Worm (Caenorhabditis elegans) whole organism, L1 larva: ENCODE results near the gene lgc-37.

Source experiments
- C04F5.9 ChIP-seq: sonication (generic microtip); optimal IDR thresholded peaks from 2 replicates; lab custom pipeline; 2016; ENCODE audit warnings: missing genetic modification characterization, missing compliant biosample characterization
- C34B4.2 ChIP-seq: sonication (generic microtip); optimal IDR thresholded peaks from 2 replicates; lab custom pipeline; 2017; ENCODE audit warnings: mild to moderate bottlenecking, missing genetic modification characterization, missing compliant biosample characterization
- F16B12.6 ChIP-seq: fragments of 150-350 bp; optimal IDR thresholded peaks from 2 replicates; lab custom pipeline; 2014; ENCODE audit warnings: missing biosample characterization, missing genetic modification characterization
- Y116A8C.19 ChIP-seq: sonication (generic microtip); optimal IDR thresholded peaks from 2 replicates; lab custom pipeline; 2016; ENCODE audit warnings: missing compliant biosample characterization, missing genetic modification characterization, borderline replicate concordance
- aha-1 ChIP-seq: fragments of 150-350 bp; optimal IDR thresholded peaks from 2 replicates; lab custom pipeline; 2014; ENCODE audit warnings: missing biosample characterization, missing genetic modification characterization
- blmp-1 ChIP-seq: fragments of 150-350 bp; optimal IDR thresholded peaks from 2 replicates; lab custom pipeline; 2014; ENCODE audit warnings: missing biosample characterization, missing genetic modification characterization
- ceh-63 ChIP-seq: fragments of 200-800 bp; sonication (Bioruptor generic); optimal IDR thresholded peaks from 2 replicates; lab custom pipeline; 2018; ENCODE audit warnings: mild to moderate bottlenecking, missing genetic modification characterization, missing compliant biosample characterization
- ceh-90 ChIP-seq: sonication (generic microtip); optimal IDR thresholded peaks from 2 replicates; lab custom pipeline; 2016; ENCODE audit warnings: missing genetic modification characterization, missing compliant biosample characterization
- ces-1 ChIP-seq: fragments of 150-350 bp; optimal IDR thresholded peaks from 2 replicates; lab custom pipeline; 2014; ENCODE audit warnings: missing biosample characterization, missing genetic modification reagents, missing genetic modification characterization
- dpl-1 ChIP-seq, 3 experiments: fragments of 150-350 bp in 2 of 3; sonication (generic microtip) in 1 of 3; optimal IDR thresholded peaks; 2 replicates each; lab custom pipeline; 2014 to 2017; ENCODE audit warnings: missing biosample characterization in 3 of 3, missing genetic modification characterization in 3 of 3, missing genetic modification reagents in 3 of 3
- dsc-1 ChIP-seq: sonication (generic microtip); optimal IDR thresholded peaks from 2 replicates; lab custom pipeline; 2016; ENCODE audit warnings: mild to moderate bottlenecking, missing genetic modification characterization, missing compliant biosample characterization
- efl-1 ChIP-seq, 4 experiments: fragments of 150-350 bp; optimal IDR thresholded peaks in 3 of 4; peaks in 1 of 4; 1 replicate in 1 of 4; 2 replicates in 3 of 4; lab custom pipeline; 2014; ENCODE audit warnings: missing biosample characterization in 2 of 4, missing genetic modification characterization in 2 of 4, missing genetic modification reagents in 2 of 4
- efl-3 ChIP-seq: fragments of 200-800 bp; sonication (Bioruptor generic); optimal IDR thresholded peaks from 2 replicates; lab custom pipeline; 2018; ENCODE audit warnings: mild to moderate bottlenecking, missing genetic modification characterization, missing compliant biosample characterization
- ets-5 ChIP-seq: fragments of 200-800 bp; sonication (Bioruptor generic); IDR thresholded peaks from 2 replicates; pipeline ENCODE4 v1.3.6; 2022; ENCODE audit warnings: missing genetic modification characterization, missing compliant biosample characterization
- fkh-10 ChIP-seq: sonication (generic microtip); optimal IDR thresholded peaks from 2 replicates; lab custom pipeline; 2017; ENCODE audit warnings: missing biosample characterization, missing genetic modification reagents, missing genetic modification characterization
- fkh-4 ChIP-seq: sonication (generic microtip); optimal IDR thresholded peaks from 2 replicates; lab custom pipeline; 2016; ENCODE audit warnings: missing compliant biosample characterization, missing genetic modification characterization, borderline replicate concordance
- fos-1 ChIP-seq: fragments of 150-350 bp; optimal IDR thresholded peaks from 2 replicates; lab custom pipeline; 2014; ENCODE audit warnings: missing biosample characterization, missing genetic modification characterization
- hlh-17 ChIP-seq: fragments of 200-800 bp; sonication (Bioruptor generic); optimal IDR thresholded peaks from 2 replicates; lab custom pipeline; 2018; ENCODE audit warnings: missing genetic modification characterization, mild to moderate bottlenecking, missing compliant biosample characterization, moderate library complexity, borderline replicate concordance
- irx-1 ChIP-seq: sonication (generic microtip); optimal IDR thresholded peaks from 2 replicates; lab custom pipeline; 2016; ENCODE audit warnings: missing genetic modification characterization, missing compliant biosample characterization
- jun-1 ChIP-seq: fragments of 150-350 bp; optimal IDR thresholded peaks from 2 replicates; lab custom pipeline; 2014; ENCODE audit warnings: missing biosample characterization, missing genetic modification reagents, missing genetic modification characterization
- lin-14 ChIP-seq: fragments of 200-800 bp; sonication (Bioruptor generic); optimal IDR thresholded peaks from 2 replicates; lab custom pipeline; 2018; ENCODE audit warnings: mild to moderate bottlenecking, missing genetic modification characterization, moderate library complexity, missing compliant biosample characterization
- lin-35 ChIP-seq, 2 experiments: fragments of 150-350 bp; optimal IDR thresholded peaks; 2 replicates each; lab custom pipeline; 2014; ENCODE audit warnings: missing biosample characterization in 2 of 2, missing genetic modification characterization in 2 of 2, missing genetic modification reagents in 2 of 2
- lin-39 ChIP-seq: fragments of 150-350 bp; optimal IDR thresholded peaks from 2 replicates; lab custom pipeline; 2014; ENCODE audit warnings: missing biosample characterization, missing genetic modification reagents, missing genetic modification characterization
- lir-3 ChIP-seq: sonication (generic microtip); optimal IDR thresholded peaks from 2 replicates; lab custom pipeline; 2016; ENCODE audit warnings: mild to moderate bottlenecking, missing genetic modification characterization, moderate library complexity, missing compliant biosample characterization; ENCODE audit not compliant: poor library complexity
- lsy-2 ChIP-seq, 2 experiments: fragments of 150-350 bp; optimal IDR thresholded peaks; 2 replicates each; lab custom pipeline; 2014; ENCODE audit warnings: missing biosample characterization in 2 of 2, missing genetic modification characterization in 2 of 2
- mdl-1 ChIP-seq, 2 experiments: fragments of 150-350 bp; optimal IDR thresholded peaks; 2 replicates each; lab custom pipeline; 2014 to 2017; ENCODE audit warnings: missing biosample characterization in 2 of 2, missing genetic modification characterization in 2 of 2, inconsistent platforms in 1 of 2
- nhr-11 ChIP-seq: fragments of 150-350 bp; optimal IDR thresholded peaks from 2 replicates; lab custom pipeline; 2014; ENCODE audit warnings: missing biosample characterization, missing genetic modification characterization
- nhr-12 ChIP-seq: sonication (generic microtip); optimal IDR thresholded peaks from 2 replicates; lab custom pipeline; 2017; ENCODE audit warnings: missing biosample characterization, missing genetic modification characterization
- nhr-19 ChIP-seq: fragments of 200-800 bp; sonication (Bioruptor generic); conservative IDR thresholded peaks from 2 replicates; pipeline ENCODE4 v1.3.6; 2022; ENCODE audit warnings: missing genetic modification characterization, missing compliant biosample characterization
- nhr-20 ChIP-seq: sonication (generic microtip); optimal IDR thresholded peaks from 2 replicates; lab custom pipeline; 2016; ENCODE audit warnings: mild to moderate bottlenecking, missing genetic modification characterization, missing compliant biosample characterization
- nhr-237 ChIP-seq: fragments of 150-350 bp; optimal IDR thresholded peaks from 2 replicates; lab custom pipeline; 2014; ENCODE audit warnings: missing biosample characterization, missing genetic modification characterization
- nhr-71 ChIP-seq: sonication (generic microtip); optimal IDR thresholded peaks from 2 replicates; lab custom pipeline; 2016; ENCODE audit warnings: mild to moderate bottlenecking, missing genetic modification characterization, moderate library complexity, missing compliant biosample characterization
- nhr-77 ChIP-seq: fragments of 150-350 bp; optimal IDR thresholded peaks from 2 replicates; lab custom pipeline; 2014; ENCODE audit warnings: missing biosample characterization, missing genetic modification characterization
- nhr-84 ChIP-seq: sonication (generic microtip); optimal IDR thresholded peaks from 2 replicates; lab custom pipeline; 2017; ENCODE audit warnings: missing biosample characterization, missing genetic modification characterization
- nhr-85 ChIP-seq: sonication (generic microtip); peaks from one replicate; lab custom pipeline; 2016; ENCODE audit warnings: missing genetic modification characterization, inconsistent platforms, missing compliant biosample characterization
- nhr-90 ChIP-seq: sonication (generic microtip); optimal IDR thresholded peaks from 2 replicates; lab custom pipeline; 2016; ENCODE audit warnings: mild to moderate bottlenecking, missing genetic modification characterization, missing compliant biosample characterization; ENCODE audit not compliant: poor library complexity
- pag-3 ChIP-seq: sonication (generic microtip); optimal IDR thresholded peaks from 2 replicates; lab custom pipeline; 2017; ENCODE audit warnings: missing genetic modification characterization, mild to moderate bottlenecking, missing compliant biosample characterization, antibody characterized with exemption, borderline replicate concordance; ENCODE audit not compliant: insufficient read depth
- pax-3 ChIP-seq: fragments of 200-800 bp; sonication (Bioruptor generic); optimal IDR thresholded peaks from 2 replicates; lab custom pipeline; 2018; ENCODE audit warnings: mild to moderate bottlenecking, missing genetic modification characterization, moderate library complexity, missing compliant biosample characterization
- rnt-1 ChIP-seq: sonication (generic microtip); optimal IDR thresholded peaks from 2 replicates; lab custom pipeline; 2016; ENCODE audit warnings: mild to moderate bottlenecking, missing genetic modification characterization, moderate library complexity, missing compliant biosample characterization
- snpc-4 ChIP-seq: fragments of 150-350 bp; optimal IDR thresholded peaks from 2 replicates; lab custom pipeline; 2014; ENCODE audit warnings: missing biosample characterization, missing genetic modification characterization
- snu-23 ChIP-seq: sonication (generic microtip); optimal IDR thresholded peaks from 2 replicates; lab custom pipeline; 2016; ENCODE audit warnings: missing genetic modification characterization, missing compliant biosample characterization
- swsn-7 ChIP-seq: sonication (generic microtip); optimal IDR thresholded peaks from 2 replicates; lab custom pipeline; 2016; ENCODE audit warnings: missing genetic modification characterization, missing compliant biosample characterization
- unc-130 ChIP-seq: fragments of 150-350 bp; optimal IDR thresholded peaks from 2 replicates; lab custom pipeline; 2017; ENCODE audit warnings: missing biosample characterization, missing genetic modification characterization, inconsistent platforms
- unc-30 ChIP-seq: sonication (generic microtip); optimal IDR thresholded peaks from 2 replicates; lab custom pipeline; 2017; ENCODE audit warnings: missing biosample characterization, missing genetic modification characterization
- vab-15 ChIP-seq: sonication (generic microtip); optimal IDR thresholded peaks from 2 replicates; lab custom pipeline; 2017; ENCODE audit warnings: missing genotype, mild to moderate bottlenecking, missing genetic modification characterization, missing compliant biosample characterization
- xbp-1 ChIP-seq: sonication (generic microtip); optimal IDR thresholded peaks from 2 replicates; lab custom pipeline; 2016; ENCODE audit warnings: missing genetic modification characterization, missing compliant biosample characterization
- ztf-11 ChIP-seq, 2 experiments: sonication (generic microtip); optimal IDR thresholded peaks; 2 replicates each; lab custom pipeline; 2016 to 2017; ENCODE audit warnings: missing genetic modification characterization in 2 of 2, missing biosample characterization in 1 of 2, missing compliant biosample characterization in 1 of 2

The lgc-37 gene

ce11 chrIII:12789420-12789819 lies 4.5 kb downstream of the lgc-37 start, which contains the start of gene BE10.1:
BE10.1 (minus strand) TSS chrIII:12789520.
- TF ChIP-seq jun-1 (tag; lab: Kevin White, UChicago) = no peak
- no peak for TF ChIP-seq swsn-7 (tag; lab: Kevin White, UChicago)
- TF ChIP-seq ztf-11 (tag; optimal IDR thresholded peaks at IDR 0.05; lab: Kevin White, UChicago) = no peak
- no peak for TF ChIP-seq ces-1 (GFP tag; lab: Kevin White, UChicago)
- TF ChIP-seq unc-130 = no peak
- no peak for TF ChIP-seq ceh-63
- no peak for TF ChIP-seq nhr-12 (tag; lab: Kevin White, UChicago)
- no peak for TF ChIP-seq C34B4.2
- TF ChIP-seq nhr-237 (tag; lab: Kevin White, UChicago) = no peak
- no peak for TF ChIP-seq pax-3 (tag; lab: Kevin White, UChicago)
- no peak for TF ChIP-seq xbp-1 (tag; lab: Kevin White, UChicago)
- TF ChIP-seq vab-15 (tag; lab: Kevin White, UChicago) = no peak
- TF ChIP-seq lin-35 (GFP tag; optimal IDR thresholded peaks at IDR 0.05; lab: Kevin White, UChicago) = no peak
- no peak for TF ChIP-seq efl-3 (GFP tag; lab: Kevin White, UChicago)
- TF ChIP-seq lin-39 (tag; lab: Kevin White, UChicago) = no peak
- no peak for TF ChIP-seq dpl-1 (GFP tag; optimal IDR thresholded peaks at IDR 0.05; lab: Kevin White, UChicago)
- no peak for TF ChIP-seq nhr-20 (tag; lab: Kevin White, UChicago)
- no peak for TF ChIP-seq pag-3 (tag; lab: Kevin White, UChicago)
- TF ChIP-seq snu-23 = no peak
- no peak for TF ChIP-seq irx-1 (tag; lab: Kevin White, UChicago)

ce11 chrIII:12794200-12794599 lies 9.2 kb downstream of the lgc-37 start:
- TF ChIP-seq pax-3 (tag; lab: Kevin White, UChicago) (no peak), ceh-90 (tag; lab: Kevin White, UChicago) (no peak), C04F5.9 (tag; lab: Kevin White, UChicago) (no peak), efl-1 (optimal IDR thresholded peaks at IDR 0.05; lab: Kevin White, UChicago) (no peak), efl-1 (GFP tag; optimal IDR thresholded peaks at IDR 0.05 in 1 of 2; lab: Kevin White, UChicago) (no peak), mdl-1 (tag; optimal IDR thresholded peaks at IDR 0.05; lab: Kevin White, UChicago) (no peak), unc-30 (no peak), lir-3 (no peak)

ce11 chrIII:12798469-12798868 lies 13.5 kb downstream of the lgc-37 start, which contains the start of gene agmo-1:
agmo-1 (minus strand) TSS chrIII:12798569.
- TF ChIP-seq rnt-1 (no peak), fkh-4 (tag; lab: Kevin White, UChicago) (no peak), nhr-71 (no peak), blmp-1 (tag; lab: Kevin White, UChicago) (peak; percentile 32), snpc-4 (no peak)

ce11 chrIII:12800529-12800928 lies 15.6 kb downstream of the lgc-37 start:
- no peak for TF ChIP-seq ets-5 (GFP tag; lab: Robert Waterston, UW)
- TF ChIP-seq Y116A8C.19 (tag; lab: Kevin White, UChicago) = no peak
- TF ChIP-seq lin-14 (GFP tag; lab: Kevin White, UChicago) = no peak
- TF ChIP-seq nhr-90 (tag; lab: Kevin White, UChicago) = no peak
- no peak for TF ChIP-seq nhr-77 (tag; lab: Kevin White, UChicago)
- no peak for TF ChIP-seq lir-3
- peak; percentile 62 for TF ChIP-seq nhr-85 (tag; lab: Kevin White, UChicago)
- TF ChIP-seq F16B12.6 (tag; lab: Kevin White, UChicago) = no peak
- peak; percentile 0 for TF ChIP-seq nhr-20 (tag; lab: Kevin White, UChicago)
- peak; percentile 100 for TF ChIP-seq blmp-1 (tag; lab: Kevin White, UChicago)
- TF ChIP-seq nhr-19 (GFP tag; lab: Robert Waterston, UW) = no peak
- no peak for TF ChIP-seq hlh-17 (GFP tag; lab: Kevin White, UChicago)
- no peak for TF ChIP-seq fkh-10
- TF ChIP-seq fos-1 (tag; lab: Kevin White, UChicago) = no peak
- no peak for TF ChIP-seq nhr-11 (tag; lab: Kevin White, UChicago)
- no peak for TF ChIP-seq efl-3 (GFP tag; lab: Kevin White, UChicago)
- no peak for TF ChIP-seq aha-1 (tag; lab: Kevin White, UChicago)
- TF ChIP-seq lsy-2 (tag; optimal IDR thresholded peaks at IDR 0.05; lab: Kevin White, UChicago) = no peak
- no peak for TF ChIP-seq ztf-11 (tag; optimal IDR thresholded peaks at IDR 0.05; lab: Kevin White, UChicago)
- TF ChIP-seq nhr-84 (tag; lab: Kevin White, UChicago) = no peak
- no peak for TF ChIP-seq dsc-1 (tag; lab: Kevin White, UChicago)
- TF ChIP-seq ces-1 (GFP tag; lab: Kevin White, UChicago) = no peak
- no peak for TF ChIP-seq dpl-1 (GFP tag; optimal IDR thresholded peaks at IDR 0.05; lab: Kevin White, UChicago)
